Fruit fly (Drosophila melanogaster): Measurements from ENCODE around the gene CG15005.

CG15005 gene

DNA sequence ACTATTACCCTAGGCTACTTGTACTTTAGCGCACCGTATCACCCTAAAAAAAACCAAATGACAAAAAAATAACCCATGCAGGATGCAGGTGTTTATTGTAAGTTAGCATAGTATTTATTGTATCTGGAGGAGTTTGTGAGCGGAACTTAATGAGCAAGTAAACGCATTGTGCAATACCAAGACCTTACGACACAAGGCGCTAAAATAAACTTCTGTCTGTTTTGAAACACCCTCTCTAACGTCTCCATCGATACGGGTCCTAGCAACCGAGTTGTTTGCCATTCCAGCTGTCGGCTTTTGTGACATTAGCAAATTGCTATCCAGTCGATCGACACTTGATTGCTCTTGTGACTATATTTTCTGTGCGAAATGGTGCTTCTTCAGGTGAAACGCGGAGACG lies 30.6 kb downstream of the CG15005 start, which contains the start of gene CG18675:
CG18675 (plus strand) TSS at position 301 of the 400 bp plus-strand sequence.
- TF ChIP-seq Eip78C (GFP tag) (no peak), CG34406 (GFP tag; optimal IDR thresholded peaks at IDR 0.05) (no peak), Met (GFP tag; optimal IDR thresholded peaks at IDR 0.05) (no peak), Hr39 (GFP tag; optimal IDR thresholded peaks at IDR 0.05) (no peak), Ets21C (GFP tag; optimal IDR thresholded peaks at IDR 0.05) (no peak), Lpt (GFP tag; optimal IDR thresholded peaks at IDR 0.05) (no peak), Sox15 (GFP tag; optimal IDR thresholded peaks at IDR 0.05) (no peak), fd85E (GFP tag; optimal IDR thresholded peaks at IDR 0.05) (no peak), OdsH (GFP tag; optimal IDR thresholded peaks at IDR 0.05) (no peak), CG11762 (GFP tag; optimal IDR thresholded peaks at IDR 0.05; ENCODE audit: insufficient read depth) (no peak), CG11902 (GFP tag; optimal IDR thresholded peaks at IDR 0.05) (no peak), CG6808 (GFP tag; optimal IDR thresholded peaks at IDR 0.05) (no peak), dsx (GFP tag; optimal IDR thresholded peaks at IDR 0.05; ENCODE audit: poor library complexity, severe bottlenecking) (no peak)

DNA sequence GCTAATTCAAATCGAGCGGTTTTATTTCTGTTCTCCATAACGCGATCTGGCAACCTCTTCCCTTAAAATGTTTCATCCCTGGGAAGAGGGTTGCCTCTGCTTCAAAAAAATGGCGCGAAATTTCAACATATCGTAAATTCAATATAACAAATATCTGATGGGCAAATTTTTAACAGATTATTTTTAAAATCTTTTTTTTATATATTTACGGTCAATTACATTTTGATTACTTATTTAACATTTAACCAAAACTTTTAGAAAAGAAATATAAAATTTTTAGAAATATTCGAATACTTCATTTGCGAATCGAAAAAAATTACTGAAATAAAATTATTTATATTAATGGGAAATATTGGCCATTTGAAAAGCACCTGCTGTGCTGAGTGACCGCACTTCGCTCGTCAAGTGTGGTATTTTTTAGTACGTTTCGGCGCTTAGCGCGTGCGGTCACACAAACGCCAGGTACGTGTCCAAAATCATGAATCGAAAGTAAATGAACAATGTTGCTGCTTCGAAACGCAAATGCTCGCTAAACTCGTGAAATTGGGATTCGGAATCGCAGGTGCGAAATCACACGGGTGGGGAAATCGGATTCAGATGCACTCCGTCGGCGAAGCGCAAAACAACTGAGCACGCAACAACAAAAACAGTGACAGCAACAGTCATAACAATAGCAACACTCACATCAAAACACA lies 34.0 kb downstream of the CG15005 start, which contains the start of gene Ero1L:
Ero1L (plus strand) TSS at position 448 of the 695 bp plus-strand sequence.
- TF ChIP-seq Ets96B (tag; optimal IDR thresholded peaks at IDR 0.05), result peak; percentile 38
- TF ChIP-seq Blimp-1 (GFP tag; optimal IDR thresholded peaks at IDR 0.05), result peak; percentile 37
- TF ChIP-seq Met (GFP tag; optimal IDR thresholded peaks at IDR 0.05), result peak; percentile 33
- 0 out of 2 replicates have a peak, but pooled peaks have one; percentile 9 for TF ChIP-seq Gug (GFP tag; IDR thresholded peaks at IDR 0.05)
- TF ChIP-seq vri (GFP tag; optimal IDR thresholded peaks at IDR 0.05), result peak; percentile 25
- TF ChIP-seq pdm3 (GFP tag; optimal IDR thresholded peaks at IDR 0.05), result peak; percentile 2
- TF ChIP-seq Lpt (GFP tag; optimal IDR thresholded peaks at IDR 0.05), result no peak
- peak; percentile 41 for TF ChIP-seq cyc (GFP tag; optimal IDR thresholded peaks at IDR 0.05)
- TF ChIP-seq ss (GFP tag; optimal IDR thresholded peaks at IDR 0.05), result peak in 1 of 2 experiments; percentile 8
- TF ChIP-seq CG6276 (GFP tag; optimal IDR thresholded peaks at IDR 0.05), result no peak
- no peak for TF ChIP-seq CG11294 (GFP tag; IDR thresholded peaks at IDR 0.05)
- TF ChIP-seq Hr39 (GFP tag; optimal IDR thresholded peaks at IDR 0.05), result peak; percentile 4
- no peak for TF ChIP-seq lz (GFP tag; optimal IDR thresholded peaks at IDR 0.05)
- peak; percentile 80 for TF ChIP-seq svp (GFP tag)
- TF ChIP-seq CG10669 (GFP tag; optimal IDR thresholded peaks at IDR 0.05), result no peak
- TF ChIP-seq CG3032 (tag; optimal IDR thresholded peaks at IDR 0.05), result peak; percentile 47
- peak; percentile 37 for TF ChIP-seq esn (GFP tag; optimal IDR thresholded peaks at IDR 0.05)
- peak; percentile 49 for TF ChIP-seq Eip78C (GFP tag)
- peak; percentile 18 for TF ChIP-seq Sox14 (GFP tag; optimal IDR thresholded peaks at IDR 0.05)
- TF ChIP-seq Smox (GFP tag; optimal IDR thresholded peaks at IDR 0.05), result peak; percentile 39
- 0 out of 3 replicates have a peak, but pooled peaks have one; percentile 14 for TF ChIP-seq CG6163 (GFP tag; IDR thresholded peaks at IDR 0.05)
- no peak for TF ChIP-seq Hr38 (GFP tag; optimal IDR thresholded peaks at IDR 0.05)
- peak; percentile 45; the same call in 2 of the 3 replicates for TF ChIP-seq eg (GFP tag; IDR thresholded peaks at IDR 0.05)
- TF ChIP-seq net (GFP tag; optimal IDR thresholded peaks at IDR 0.05), result peak; percentile 13
- peak; percentile 51 for TF ChIP-seq CG6854 (GFP tag; optimal IDR thresholded peaks at IDR 0.05)
- TF ChIP-seq fkh (GFP tag; optimal IDR thresholded peaks at IDR 0.05), result no peak
- peak; percentile 76 for TF ChIP-seq dsx (GFP tag; optimal IDR thresholded peaks at IDR 0.05; ENCODE audit: poor library complexity, severe bottlenecking)
- TF ChIP-seq CG31627 (GFP tag; optimal IDR thresholded peaks at IDR 0.05), result peak; percentile 24

DNA sequence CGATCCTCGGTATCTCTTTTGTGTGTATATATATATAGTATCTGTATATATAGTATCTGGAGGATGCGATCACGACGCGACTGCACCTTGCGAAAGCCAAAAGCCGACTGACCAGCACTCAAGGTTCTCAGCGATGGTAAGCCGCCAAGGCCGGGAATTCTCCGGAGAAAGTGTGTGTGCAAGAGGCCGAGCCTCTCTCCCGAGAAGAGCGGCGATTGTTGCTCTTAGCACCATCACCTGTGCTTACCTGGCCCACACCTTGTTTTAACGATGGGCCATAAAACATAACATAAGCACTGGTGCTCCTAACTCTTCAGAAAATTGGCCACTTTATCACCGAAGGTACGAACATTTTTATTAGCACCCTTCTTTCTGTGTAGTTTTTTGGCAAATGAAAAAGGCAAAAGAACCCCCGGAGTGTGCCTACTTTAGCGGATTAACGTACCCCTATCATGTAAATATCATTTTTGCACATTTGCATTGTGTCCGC lies 36.7 kb downstream of the CG15005 start, which contains the start of gene mas:
mas (minus strand) TSS at position 112 of the 490 bp plus-strand sequence.
- TF ChIP-seq CG6854 (GFP tag; optimal IDR thresholded peaks at IDR 0.05) (peak; percentile 59), CG32006 (GFP tag; optimal IDR thresholded peaks at IDR 0.05) (no peak), CG11762 (GFP tag; optimal IDR thresholded peaks at IDR 0.05; ENCODE audit: insufficient read depth) (no peak), Met (GFP tag; optimal IDR thresholded peaks at IDR 0.05) (peak; percentile 15), CG1621 (tag; optimal IDR thresholded peaks at IDR 0.05) (peak; percentile 10), Blimp-1 (GFP tag; optimal IDR thresholded peaks at IDR 0.05) (peak; percentile 13), CG10631 (GFP tag; optimal IDR thresholded peaks at IDR 0.05) (peak; percentile 14), Eip78C (GFP tag) (peak; percentile 5), vri (GFP tag; optimal IDR thresholded peaks at IDR 0.05) (peak; percentile 31), CG9139 (GFP tag; optimal IDR thresholded peaks at IDR 0.05) (no peak), Sox102F (GFP tag; optimal IDR thresholded peaks at IDR 0.05) (peak; percentile 44)

Measured in whole organism, prepupa.